Fruit fly (Drosophila melanogaster): ENCODE measurements around the gene Cenp-C.

DNA sequence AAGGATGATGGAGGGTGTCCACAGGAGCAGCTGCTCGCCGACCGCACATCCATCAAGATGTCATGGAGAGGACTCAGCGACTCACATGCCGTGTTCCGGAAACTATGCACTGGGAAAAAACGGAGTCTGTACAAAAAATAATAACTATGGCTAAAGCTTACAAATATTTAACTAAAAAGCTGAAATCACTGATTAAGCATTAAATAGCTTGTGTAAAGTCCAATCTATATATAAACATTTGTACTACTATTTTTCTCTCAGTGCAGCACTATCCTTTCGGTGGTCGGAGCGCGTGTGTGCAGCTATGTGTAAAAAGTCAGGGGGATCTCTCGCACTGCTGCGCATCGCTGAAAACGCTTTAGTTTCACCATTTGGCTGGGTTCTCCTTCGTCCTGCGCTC, 32.3 kb downstream of the Cenp-C start:
- TF ChIP-seq Dll (optimal IDR thresholded peaks at IDR 0.05): no peak
- no peak for TF ChIP-seq psq (optimal IDR thresholded peaks at IDR 0.05)
- TF ChIP-seq CG8478 (optimal IDR thresholded peaks at IDR 0.05): no peak

All from whole organism.